Fruit fly (Drosophila melanogaster) whole organism, embryonic: Measurements from ENCODE around the gene CG31974.

Experiments used
- CG10959 ChIP-seq: fragments of 200-800 bp; sonication (Bioruptor generic); IDR thresholded peaks from 2 replicates; pipeline ENCODE4 v1.3.6; 2022; ENCODE audit warnings: missing biosample characterization, missing genetic modification characterization
- CG12744 ChIP-seq: fragments of 200-800 bp; sonication (Bioruptor generic); optimal IDR thresholded peaks from 2 replicates; lab custom pipeline; 2016; ENCODE audit warnings: missing biosample characterization, missing genetic modification characterization
- CG13296 ChIP-seq: fragments of 200-800 bp; sonication (Bioruptor generic); optimal IDR thresholded peaks from 3 replicates; lab custom pipeline; 2018; ENCODE audit warnings: missing biosample characterization, mild to moderate bottlenecking, missing genetic modification characterization
- CG13894 ChIP-seq: fragments of 200-800 bp; sonication (Bioruptor generic); optimal IDR thresholded peaks from 3 replicates; lab custom pipeline; 2018; ENCODE audit warnings: missing biosample characterization, mild to moderate bottlenecking, missing genetic modification characterization, moderate library complexity
- CG14014 ChIP-seq: fragments of 200-800 bp; sonication (Bioruptor generic); IDR thresholded peaks from 2 replicates; pipeline ENCODE4 v1.3.6; 2022; ENCODE audit warnings: missing biosample characterization, missing genetic modification characterization
- CG14667 ChIP-seq: fragments of 200-800 bp; sonication (Bioruptor generic); IDR thresholded peaks from 2 replicates; pipeline ENCODE4 v1.3.6; 2022; ENCODE audit warnings: missing biosample characterization, missing genetic modification characterization
- CG15011 ChIP-seq: fragments of 200-800 bp; sonication (Bioruptor generic); optimal IDR thresholded peaks from 3 replicates; lab custom pipeline; 2018; ENCODE audit warnings: missing biosample characterization, mild to moderate bottlenecking, missing genetic modification characterization
- CG1603 ChIP-seq: fragments of 200-800 bp; sonication (Bioruptor generic); optimal IDR thresholded peaks from 2 replicates; lab custom pipeline; 2019; ENCODE audit warnings: missing biosample characterization, mild to moderate bottlenecking, missing genetic modification characterization, moderate library complexity
- CG2712 ChIP-seq: fragments of 200-800 bp; optimal IDR thresholded peaks from 3 replicates; lab custom pipeline; 2019; ENCODE audit warnings: missing biosample characterization, mild to moderate bottlenecking, missing genetic modification characterization, moderate library complexity
- CG32772 ChIP-seq: fragments of 200-800 bp; sonication (Bioruptor generic); IDR thresholded peaks from 2 replicates; pipeline ENCODE4 v1.3.6; 2022; ENCODE audit warnings: missing biosample characterization, missing genetic modification characterization
- CG42726 ChIP-seq: fragments of 200-800 bp; sonication (Bioruptor generic); IDR thresholded peaks from 2 replicates; pipeline ENCODE4 v1.3.6; 2022; ENCODE audit warnings: missing biosample characterization, missing genetic modification characterization; ENCODE audit not compliant: partially characterized antibody
- CG4360 ChIP-seq: fragments of 200-800 bp; sonication (Bioruptor generic); IDR thresholded peaks from 2 replicates; pipeline ENCODE4 v1.3.6; 2022; ENCODE audit warnings: missing biosample characterization, missing genetic modification characterization
- CG6272 ChIP-seq: fragments of 200-800 bp; sonication (Bioruptor generic); IDR thresholded peaks from 2 replicates; pipeline ENCODE4 v1.3.6; 2022; ENCODE audit warnings: missing biosample characterization, missing genetic modification characterization
- CG6654 ChIP-seq: fragments of 200-800 bp; sonication (Bioruptor generic); optimal IDR thresholded peaks from 2 replicates; lab custom pipeline; 2017; ENCODE audit warnings: missing biosample characterization, mild to moderate bottlenecking, missing genetic modification characterization
- CG6813 ChIP-seq: fragments of 200-800 bp; sonication (Bioruptor generic); optimal IDR thresholded peaks from 2 replicates; lab custom pipeline; 2017; ENCODE audit warnings: missing biosample characterization, missing genetic modification characterization, mild to moderate bottlenecking, moderate library complexity, missing genetic modification reagents
- CG7963 ChIP-seq: fragments of 200-800 bp; sonication (Bioruptor generic); IDR thresholded peaks from 3 replicates; pipeline ENCODE4 v1.3.6; 2022; ENCODE audit warnings: missing biosample characterization, missing genetic modification characterization; ENCODE audit not compliant: partially characterized antibody
- CG7987 ChIP-seq: fragments of 200-800 bp; sonication (Bioruptor generic); optimal IDR thresholded peaks from 2 replicates; lab custom pipeline; 2018; ENCODE audit warnings: missing biosample characterization, mild to moderate bottlenecking, missing genetic modification characterization, moderate library complexity
- CG8290 ChIP-seq, 3 experiments: fragments of 200-800 bp; sonication (Bioruptor generic); optimal IDR thresholded peaks; 2 replicates each; lab custom pipeline; 2016 to 2019; ENCODE audit warnings: missing biosample characterization in 3 of 3, missing genetic modification characterization in 3 of 3, mild to moderate bottlenecking in 2 of 3, moderate library complexity in 1 of 3
- CG9727 ChIP-seq: fragments of 200-800 bp; sonication (Bioruptor generic); optimal IDR thresholded peaks from 3 replicates; lab custom pipeline; 2017; ENCODE audit warnings: missing biosample characterization, mild to moderate bottlenecking, missing genetic modification characterization
- CG9932 ChIP-seq: fragments of 200-800 bp; sonication (Bioruptor generic); IDR thresholded peaks from 2 replicates; pipeline ENCODE4 v1.3.6; 2022; ENCODE audit warnings: missing biosample characterization, missing genetic modification characterization
- CrebB ChIP-seq: fragments of 200-800 bp; sonication (Bioruptor generic); optimal IDR thresholded peaks from 3 replicates; lab custom pipeline; 2018; ENCODE audit warnings: missing biosample characterization, mild to moderate bottlenecking, missing genetic modification characterization
- Fer1 ChIP-seq: fragments of 200-800 bp; sonication (Bioruptor generic); optimal IDR thresholded peaks from 2 replicates; lab custom pipeline; 2017; ENCODE audit warnings: missing biosample characterization, mild to moderate bottlenecking, missing genetic modification characterization
- Fer3 ChIP-seq: fragments of 200-800 bp; sonication (Bioruptor generic); optimal IDR thresholded peaks from 2 replicates; lab custom pipeline; 2018; ENCODE audit warnings: missing biosample characterization, mild to moderate bottlenecking, missing genetic modification characterization, moderate library complexity
- Hr3 ChIP-seq: fragments of 200-800 bp; sonication (Bioruptor generic); optimal IDR thresholded peaks from 3 replicates; lab custom pipeline; 2016; ENCODE audit warnings: missing biosample characterization, missing genetic modification characterization
- Lhr ChIP-seq: fragments of 200-800 bp; sonication (Bioruptor generic); optimal IDR thresholded peaks from 3 replicates; lab custom pipeline; 2017; ENCODE audit warnings: mild to moderate bottlenecking, missing biosample characterization, missing genetic modification reagents, missing genetic modification characterization
- Med ChIP-seq: fragments of 200-800 bp; sonication (Bioruptor generic); peaks from one replicate; lab custom pipeline; 2016; ENCODE audit warnings: missing biosample characterization, missing genetic modification characterization, mild to moderate bottlenecking, inconsistent platforms, moderate library complexity
- NC2β ChIP-seq: fragments of 200-800 bp; sonication (Bioruptor generic); optimal IDR thresholded peaks from 2 replicates; lab custom pipeline; 2016; ENCODE audit warnings: missing biosample characterization, missing genetic modification characterization
- NfI ChIP-seq: fragments of 200-800 bp; sonication (Bioruptor generic); optimal IDR thresholded peaks from 3 replicates; lab custom pipeline; 2018; ENCODE audit warnings: missing biosample characterization, mild to moderate bottlenecking, missing genetic modification characterization, moderate library complexity
- Oaz ChIP-seq: fragments of 200-800 bp; sonication (Bioruptor generic); IDR thresholded peaks from 2 replicates; pipeline ENCODE4 v1.3.6; 2022; ENCODE audit warnings: missing biosample characterization, missing genetic modification characterization
- Opbp ChIP-seq: fragments of 200-800 bp; sonication (Bioruptor generic); IDR thresholded peaks from 3 replicates; pipeline ENCODE4 v1.3.6; 2022; ENCODE audit warnings: missing biosample characterization, missing genetic modification characterization; ENCODE audit not compliant: partially characterized antibody
- PHDP ChIP-seq: fragments of 200-800 bp; sonication (Bioruptor generic); optimal IDR thresholded peaks from 3 replicates; lab custom pipeline; 2018; ENCODE audit warnings: missing biosample characterization, mild to moderate bottlenecking, missing genetic modification characterization, moderate library complexity
- Pdp1 ChIP-seq, 2 experiments: fragments of 200-800 bp; sonication (Bioruptor generic); optimal IDR thresholded peaks; 3 replicates each; lab custom pipeline; 2016; ENCODE audit warnings: missing biosample characterization in 2 of 2, missing genetic modification characterization in 2 of 2, mild to moderate bottlenecking in 1 of 2, moderate library complexity in 1 of 2
- Poxn ChIP-seq: fragments of 200-800 bp; sonication (Bioruptor generic); IDR thresholded peaks from 2 replicates; pipeline ENCODE4 v1.3.6; 2022; ENCODE audit warnings: missing biosample characterization, missing genetic modification characterization
- Rx ChIP-seq: fragments of 200-800 bp; sonication (Bioruptor generic); IDR thresholded peaks from 2 replicates; pipeline ENCODE4 v1.3.6; 2022; ENCODE audit warnings: missing biosample characterization, missing genetic modification characterization
- Sry-β ChIP-seq: fragments of 200-800 bp; sonication (Bioruptor generic); optimal IDR thresholded peaks from 2 replicates; lab custom pipeline; 2018; ENCODE audit warnings: missing biosample characterization, mild to moderate bottlenecking, missing genetic modification characterization, moderate library complexity
- YL-1 ChIP-seq: fragments of 200-800 bp; sonication (Bioruptor generic); optimal IDR thresholded peaks from 3 replicates; lab custom pipeline; 2017; ENCODE audit warnings: missing biosample characterization, mild to moderate bottlenecking, missing genetic modification characterization
- aop ChIP-seq: fragments of 200-800 bp; sonication (Bioruptor generic); IDR thresholded peaks from 2 replicates; pipeline ENCODE4 v1.3.6; 2022; ENCODE audit warnings: missing biosample characterization, missing genetic modification characterization
- cad ChIP-seq: fragments of >200 bp; optimal IDR thresholded peaks from 2 replicates; lab custom pipeline; 2017; ENCODE audit warnings: missing biosample characterization, missing genetic modification characterization
- cg ChIP-seq: fragments of 200-800 bp; sonication (Bioruptor generic); optimal IDR thresholded peaks from 3 replicates; lab custom pipeline; 2019; ENCODE audit warnings: missing biosample characterization, mild to moderate bottlenecking, missing genetic modification characterization, moderate library complexity
- chm ChIP-seq: fragments of 200-800 bp; sonication (Bioruptor generic); IDR thresholded peaks from 2 replicates; pipeline ENCODE4 v1.3.6; 2022; ENCODE audit warnings: missing biosample characterization, missing genetic modification characterization
- da ChIP-seq: fragments of 200-800 bp; sonication (Bioruptor generic); optimal IDR thresholded peaks from 2 replicates; lab custom pipeline; 2016; ENCODE audit warnings: missing biosample characterization, missing genetic modification characterization
- her ChIP-seq: fragments of 200-800 bp; sonication (Bioruptor generic); optimal IDR thresholded peaks from 2 replicates; lab custom pipeline; 2016; ENCODE audit warnings: missing biosample characterization, missing genetic modification characterization
- lbe ChIP-seq: fragments of 200-800 bp; sonication (Bioruptor generic); optimal IDR thresholded peaks from 2 replicates; lab custom pipeline; 2016; ENCODE audit warnings: missing biosample characterization, mild to moderate bottlenecking, missing genetic modification characterization
- nom ChIP-seq: fragments of 200-800 bp; sonication (Bioruptor generic); optimal IDR thresholded peaks from 2 replicates; lab custom pipeline; 2017; ENCODE audit warnings: missing biosample characterization, missing genetic modification characterization, mild to moderate bottlenecking, moderate library complexity, missing genetic modification reagents
- phol ChIP-seq: fragments of 200-800 bp; sonication (Bioruptor generic); optimal IDR thresholded peaks from 3 replicates; lab custom pipeline; 2018; ENCODE audit warnings: missing biosample characterization, mild to moderate bottlenecking, missing genetic modification characterization, moderate library complexity
- pita ChIP-seq: fragments of 200-800 bp; sonication (Bioruptor generic); optimal IDR thresholded peaks from 2 replicates; lab custom pipeline; 2017; ENCODE audit warnings: missing biosample characterization, mild to moderate bottlenecking, missing genetic modification characterization
- pnt ChIP-seq: fragments of 200-800 bp; sonication (Bioruptor generic); optimal IDR thresholded peaks from 3 replicates; lab custom pipeline; 2016; ENCODE audit warnings: missing biosample characterization, missing genetic modification characterization
- row ChIP-seq: fragments of 200-800 bp; sonication (Bioruptor generic); IDR thresholded peaks from 3 replicates; pipeline ENCODE4 v1.3.6; 2022; ENCODE audit warnings: missing biosample characterization, missing genetic modification characterization
- scrt ChIP-seq: fragments of 200-800 bp; sonication (Bioruptor generic); optimal IDR thresholded peaks from 2 replicates; lab custom pipeline; 2018; ENCODE audit warnings: missing biosample characterization, mild to moderate bottlenecking, missing genetic modification characterization, moderate library complexity
- zen2 ChIP-seq: fragments of 200-800 bp; sonication (Bioruptor generic); IDR thresholded peaks from 3 replicates; pipeline ENCODE4 v1.3.6; 2022; ENCODE audit warnings: missing biosample characterization, missing genetic modification characterization; ENCODE audit not compliant: partially characterized antibody

Gene CG31974

DNA sequence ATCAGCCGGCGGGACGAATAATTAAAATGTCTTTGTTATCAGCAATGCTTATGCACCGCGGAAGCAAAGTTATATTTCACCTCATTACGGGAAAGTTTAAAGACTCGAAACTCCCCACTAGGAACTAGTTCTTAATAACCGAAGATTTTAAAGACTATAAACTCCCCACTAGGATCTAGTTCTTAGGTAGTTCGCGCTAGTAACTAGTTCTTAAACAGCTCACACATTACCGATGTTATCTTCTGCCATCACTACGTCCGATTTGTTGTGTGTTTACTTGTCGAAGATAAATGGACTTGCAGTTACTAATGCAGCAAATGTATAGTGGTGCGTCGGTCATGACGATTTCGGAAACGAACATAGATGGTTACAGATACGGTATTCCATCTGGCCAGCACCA, at the start of gene CG31974, which contains the start of gene CG11454 (continued):
- no peak for TF ChIP-seq CG9727 (GFP tag; lab: Kevin White, UChicago)
- peak; percentile 66; the same call in 2 of the 3 replicates for TF ChIP-seq CG7963 (GFP tag; lab: Robert Waterston, UW)
- no peak for TF ChIP-seq scrt (GFP tag; lab: Kevin White, UChicago)
- TF ChIP-seq CG10959 (GFP tag; lab: Robert Waterston, UW), result no peak
- TF ChIP-seq Fer3, result peak; percentile 7
- 0 out of 2 replicates have a peak, but pooled peaks have one; percentile 52 for TF ChIP-seq aop (GFP tag; lab: Robert Waterston, UW)
- peak; percentile 40 for TF ChIP-seq Fer1 (GFP tag; lab: Kevin White, UChicago)
- peak; percentile 3 for TF ChIP-seq CG2712 (tag; lab: Kevin White, UChicago)
- TF ChIP-seq pnt (GFP tag; lab: Kevin White, UChicago), result no peak
- peak; percentile 78 for TF ChIP-seq zen2
- TF ChIP-seq CG42726 (GFP tag; lab: Robert Waterston, UW), result peak; percentile 53; the same call in 1 of the 2 replicates
- peak; percentile 69 for TF ChIP-seq her (GFP tag; lab: Kevin White, UChicago)
- no peak for TF ChIP-seq da (GFP tag; lab: Kevin White, UChicago)
- no peak for TF ChIP-seq Hr3
- TF ChIP-seq Sry-β (GFP tag; lab: Kevin White, UChicago), result peak; percentile 44
- no peak for TF ChIP-seq NfI
- no peak for TF ChIP-seq cad (GFP tag; lab: Kevin White, UChicago)
- no peak for TF ChIP-seq NC2β
- TF ChIP-seq row, result peak; percentile 45; the same call in 1 of the 3 replicates
- peak; percentile 37 for TF ChIP-seq Lhr (GFP tag; lab: Kevin White, UChicago)
- TF ChIP-seq CG7987 (GFP tag; lab: Kevin White, UChicago), result peak; percentile 14
- peak; percentile 24 for TF ChIP-seq PHDP (tag; lab: Kevin White, UChicago)
- no peak for TF ChIP-seq CG13296 (GFP tag; lab: Kevin White, UChicago)
- peak; percentile 38 for TF ChIP-seq YL-1 (GFP tag; lab: Kevin White, UChicago)
- TF ChIP-seq Oaz (GFP tag; lab: Robert Waterston, UW), result no peak
- peak; percentile 30; the same call in 1 of the 2 replicates for TF ChIP-seq CG9932 (GFP tag; lab: Robert Waterston, UW)
- TF ChIP-seq CG12744 (GFP tag; lab: Kevin White, UChicago), result no peak
- no peak for TF ChIP-seq CG6654
- TF ChIP-seq Poxn (GFP tag; lab: Robert Waterston, UW), result no peak
- TF ChIP-seq CG15011 (GFP tag; lab: Kevin White, UChicago), result no peak
- no peak for TF ChIP-seq cg (GFP tag; lab: Kevin White, UChicago)
- TF ChIP-seq CG14667, result no peak
- no peak for TF ChIP-seq CG4360 (GFP tag; lab: Robert Waterston, UW)
- TF ChIP-seq Rx (GFP tag; lab: Robert Waterston, UW), result no peak
- peak; percentile 83 for TF ChIP-seq Opbp (GFP tag; lab: Robert Waterston, UW)
- TF ChIP-seq Pdp1 (GFP tag; optimal IDR thresholded peaks at IDR 0.05; lab: Kevin White, UChicago), result peak in 1 of 2 experiments; percentile 63
- TF ChIP-seq pita, result no peak
- no peak for TF ChIP-seq lbe (GFP tag; lab: Kevin White, UChicago)
- TF ChIP-seq Med (GFP tag; lab: Kevin White, UChicago), result peak; percentile 83
- no peak for TF ChIP-seq CG6813 (GFP tag; lab: Kevin White, UChicago)
- TF ChIP-seq CG6272, result no peak
- peak; percentile 15 for TF ChIP-seq CG13894 (tag; lab: Kevin White, UChicago)
- no peak for TF ChIP-seq CG14014 (GFP tag; lab: Robert Waterston, UW)
- peak; percentile 29 for TF ChIP-seq CrebB
- no peak for TF ChIP-seq chm (GFP tag; lab: Robert Waterston, UW)
- TF ChIP-seq CG32772 (GFP tag; lab: Robert Waterston, UW), result no peak
- TF ChIP-seq CG1603, result peak; percentile 65
- no peak for TF ChIP-seq phol (tag; lab: Kevin White, UChicago)
- peak; percentile 2 for TF ChIP-seq nom (GFP tag; lab: Kevin White, UChicago)
- TF ChIP-seq CG8290 (GFP tag; optimal IDR thresholded peaks at IDR 0.05; lab: Kevin White, UChicago), result no peak
- TF ChIP-seq CG8290 (tag; optimal IDR thresholded peaks at IDR 0.05; lab: Kevin White, UChicago), result peak in 1 of 2 experiments; percentile 49
